Worm (Caenorhabditis elegans) whole organism, L4/young adult: ENCODE results near the gene pqn-84.

ENCODE experiments used
- W03F9.2 ChIP-seq: fragments of 150-350 bp; optimal IDR thresholded peaks from 2 replicates; lab custom pipeline; 2014; ENCODE audit warnings: missing biosample characterization, missing genetic modification characterization
- dao-5 ChIP-seq: sonication (generic microtip); optimal IDR thresholded peaks from 2 replicates; lab custom pipeline; 2016; ENCODE audit warnings: missing genotype, missing genetic modification characterization, moderate library complexity, missing compliant biosample characterization
- him-1 ChIP-seq: sonication (generic microtip); optimal IDR thresholded peaks from 2 replicates; lab custom pipeline; 2016; ENCODE audit warnings: missing genotype, missing genetic modification reagents, missing genetic modification characterization, missing compliant biosample characterization

DNA sequence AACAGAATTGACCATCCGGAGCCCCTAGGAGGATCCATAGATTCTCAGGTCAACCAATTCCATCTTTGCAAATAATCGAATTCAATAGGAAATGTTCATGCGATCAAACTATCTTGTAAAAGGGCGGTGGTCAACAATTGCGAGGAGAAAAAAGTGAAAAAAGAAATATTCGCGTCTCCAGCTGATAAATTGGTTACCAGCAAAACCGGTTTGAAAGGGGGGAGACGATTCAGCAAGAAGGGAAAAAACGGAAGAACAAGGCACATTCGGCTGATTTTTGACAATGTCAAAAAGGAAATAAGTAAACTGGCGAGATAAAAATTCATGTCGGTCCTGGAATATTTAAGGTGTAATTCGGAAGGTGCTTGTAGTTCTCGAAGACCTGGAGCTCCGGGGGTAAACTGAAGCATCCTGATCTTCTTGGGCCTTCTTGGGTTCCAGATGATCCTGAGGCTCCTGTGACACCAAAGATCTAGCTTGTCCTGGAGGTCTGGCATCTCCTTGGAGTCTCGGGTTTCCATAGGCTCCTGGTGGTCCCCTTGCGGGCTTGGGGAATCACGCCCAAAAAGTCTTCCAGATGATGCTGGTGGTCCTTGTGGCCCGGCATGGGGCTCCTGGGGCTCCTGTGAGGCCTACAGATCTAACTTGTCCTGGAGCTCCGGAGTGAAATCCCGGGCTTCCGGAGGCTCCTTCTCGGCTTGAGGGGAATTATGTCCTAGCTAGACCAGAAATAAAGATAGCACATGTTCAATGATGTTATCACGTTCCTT is 3.1 kb downstream of the pqn-84 start:
- TF ChIP-seq dao-5 (tag; lab: Kevin White, UChicago) (no peak), W03F9.2 (tag; lab: Kevin White, UChicago) (no peak), him-1 (tag; lab: Kevin White, UChicago) (no peak)
